Fruit fly (Drosophila melanogaster) ovary, adult (tissue): ENCODE data around the gene Eig71Ef.

Experiments
- CG17801 ChIP-seq: fragments of 200-800 bp; optimal IDR thresholded peaks from 2 replicates; lab custom pipeline; 2019; ENCODE audit warnings: missing biosample characterization, mild to moderate bottlenecking, missing genetic modification characterization, moderate library complexity; ENCODE audit not compliant: partially characterized antibody

Eig71Ef gene

DNA sequence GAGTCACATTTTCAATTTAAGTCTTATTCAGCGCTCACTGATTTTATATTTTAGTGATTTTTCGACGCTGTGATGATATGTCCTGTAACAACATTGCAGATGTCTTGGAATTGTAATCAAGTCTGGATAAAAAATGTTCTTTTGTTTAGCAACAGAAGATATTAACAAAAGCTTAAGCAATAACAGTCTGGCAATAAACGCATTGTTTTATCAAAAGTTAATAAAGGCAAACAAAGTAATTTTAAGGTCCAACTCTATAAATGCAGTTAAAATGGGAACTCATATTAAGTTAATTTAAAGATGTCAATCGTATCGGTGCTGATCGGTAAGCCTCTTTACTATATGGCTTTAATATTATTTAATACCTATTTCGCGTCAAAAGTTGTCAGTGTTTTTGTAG, 4.4 kb upstream of the Eig71Ef start, which contains the start of gene CG43082:
Gene CG43082, plus strand, starts transcription at position 301 of the 400 bp plus-strand sequence.
- TF ChIP-seq CG17801 (GFP tag; lab: Kevin White, UChicago): no peak

DNA sequence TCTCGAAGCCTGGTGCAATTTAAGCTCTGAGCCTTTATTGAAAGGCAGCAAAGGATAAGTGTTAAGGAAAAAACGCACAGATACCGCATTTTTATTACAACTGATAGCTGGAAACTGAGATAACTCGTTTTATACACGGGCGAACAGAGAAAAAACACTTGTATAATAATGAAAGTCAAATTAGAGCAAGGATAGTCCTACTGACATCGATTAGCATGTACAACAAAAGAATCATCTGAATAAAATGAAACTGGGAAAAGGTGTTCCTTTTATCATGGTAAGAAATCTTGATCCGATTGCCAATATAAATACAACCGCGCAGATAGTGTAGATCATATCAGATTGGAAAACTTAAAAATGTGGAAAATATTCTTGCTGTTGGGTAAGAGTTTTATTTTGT, 3.7 kb upstream of the Eig71Ef start, which contains the start of the genes Eig71Ej and Eig71Ek:
Gene Eig71Ej, minus strand, starts transcription at position 101 of the 400 bp plus-strand sequence.
Gene Eig71Ek, plus strand, starts transcription at position 334 of the 400 bp plus-strand sequence.
- no peak for TF ChIP-seq CG17801 (GFP tag; lab: Kevin White, UChicago)

DNA sequence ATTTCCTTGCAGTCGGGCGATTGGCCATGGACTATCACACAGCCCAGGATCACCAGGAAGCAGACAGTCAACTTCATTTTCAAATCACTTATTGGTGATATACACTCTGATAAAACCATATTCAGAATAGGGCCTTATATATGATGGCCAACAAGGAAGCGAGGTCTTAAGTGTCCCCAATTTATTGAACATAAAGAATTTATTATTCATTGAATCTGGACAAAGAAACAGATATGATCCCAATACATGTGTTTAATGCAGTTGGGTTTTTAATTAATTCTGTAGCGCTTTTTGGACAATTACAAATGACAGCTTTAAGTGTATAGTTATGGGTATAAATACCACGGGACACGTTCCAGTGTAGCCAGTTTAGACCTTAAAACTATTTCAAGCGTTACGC, 2.2 kb upstream of the Eig71Ef start, which contains the start of the genes Eig71Eh and Eig71Ei:
Gene Eig71Eh, minus strand, starts transcription at position 101 of the 400 bp plus-strand sequence.
Gene Eig71Ei, plus strand, starts transcription at position 367 of the 400 bp plus-strand sequence.
- TF ChIP-seq CG17801 (GFP tag; lab: Kevin White, UChicago): no peak

DNA sequence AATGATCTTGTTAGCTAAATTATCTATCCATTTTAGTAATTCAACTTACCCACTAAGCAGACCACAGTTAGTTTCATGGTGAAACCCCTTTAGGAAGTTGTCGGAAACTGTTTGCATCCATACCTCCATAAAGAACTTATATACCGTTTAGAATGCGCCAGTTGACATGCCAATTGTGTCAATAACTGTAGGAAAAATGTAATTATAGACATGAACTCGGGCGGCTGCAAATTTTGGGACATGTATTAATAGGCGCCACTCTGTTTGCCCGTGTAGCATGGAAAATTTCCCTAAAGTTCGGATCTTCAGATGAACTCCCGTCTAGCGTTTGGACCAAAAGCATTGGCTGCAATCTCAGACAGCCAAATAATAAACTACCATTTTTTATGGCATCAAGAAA, 1.3 kb downstream of the Eig71Ef start, which contains the start of gene Eig71Ee:
Gene Eig71Ee, minus strand, starts transcription at position 101 of the 400 bp plus-strand sequence.
- TF ChIP-seq CG17801 (GFP tag; lab: Kevin White, UChicago): no peak

DNA sequence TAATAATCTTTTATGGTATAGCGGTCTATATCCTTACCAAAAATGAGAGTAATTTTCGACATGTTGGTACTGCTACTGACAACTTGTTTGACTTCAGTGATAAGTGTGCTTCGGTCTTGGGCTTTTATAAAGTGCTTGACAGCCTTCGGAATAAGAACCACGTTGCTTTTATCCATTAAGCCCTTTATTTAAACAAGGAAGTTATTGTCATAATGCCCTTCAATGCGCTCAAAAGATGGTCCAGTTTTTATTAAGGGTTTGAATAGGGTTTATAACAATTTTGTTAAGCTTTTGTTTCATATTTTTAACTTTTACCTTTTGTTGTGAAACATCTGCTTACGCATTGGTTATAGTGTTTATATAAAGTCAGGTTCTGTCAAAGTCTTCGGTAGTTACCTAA, 5.0 kb downstream of the Eig71Ef start, which contains the start of the genes Eig71Ec and Eig71Ed:
Gene Eig71Ec, minus strand, starts transcription at position 101 of the 400 bp plus-strand sequence.
Gene Eig71Ed, plus strand, starts transcription at position 384 of the 400 bp plus-strand sequence.
- TF ChIP-seq CG17801 (GFP tag; lab: Kevin White, UChicago): no peak

DNA sequence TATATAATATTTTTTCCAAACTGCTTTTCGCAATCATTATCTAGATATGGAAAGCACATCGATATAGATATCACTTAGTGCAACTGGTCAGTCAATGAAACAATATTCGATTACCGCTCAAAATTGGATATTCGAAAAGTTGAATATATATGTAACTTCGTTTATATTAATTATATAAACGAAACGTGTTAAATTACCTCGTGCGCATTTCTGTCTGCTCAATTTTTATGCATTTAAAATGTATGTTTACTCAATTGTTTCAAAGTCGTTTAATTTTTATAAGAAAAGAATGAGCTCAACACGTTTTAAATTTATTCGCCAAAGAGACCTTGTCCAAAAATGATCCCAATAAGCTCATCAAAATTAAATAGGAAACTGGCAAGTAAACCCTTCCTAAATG, 6.6 kb downstream of the Eig71Ef start, which contains the start of gene CG43084:
Gene CG43084, plus strand, starts transcription at position 301 of the 400 bp plus-strand sequence.
- no peak for TF ChIP-seq CG17801 (GFP tag; lab: Kevin White, UChicago)

DNA sequence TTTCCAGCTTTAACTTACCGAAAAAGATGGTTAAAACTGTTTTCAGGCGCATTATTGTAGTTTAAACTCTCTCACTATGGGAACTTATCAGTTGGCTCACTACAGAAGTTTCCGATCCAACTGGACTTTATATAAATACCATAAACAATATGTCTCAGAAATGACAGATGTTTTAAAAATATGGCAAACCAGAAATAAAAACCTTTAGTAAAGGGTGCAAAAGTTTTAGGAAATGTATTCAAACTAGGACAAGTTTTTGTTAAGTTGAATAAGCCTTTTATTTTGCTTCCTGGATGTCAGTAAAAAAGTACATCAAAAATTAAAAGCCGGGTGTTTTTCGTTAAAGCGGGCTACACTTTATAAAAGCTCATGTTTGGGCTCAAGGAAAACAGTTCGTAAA, 7.6 kb downstream of the Eig71Ef start, which contains the start of the genes Eig71Ea and Eig71Eb:
Gene Eig71Ea, minus strand, starts transcription at position 101 of the 400 bp plus-strand sequence.
Gene Eig71Eb, plus strand, starts transcription at position 376 of the 400 bp plus-strand sequence.
- TF ChIP-seq CG17801 (GFP tag; lab: Kevin White, UChicago): no peak

DNA sequence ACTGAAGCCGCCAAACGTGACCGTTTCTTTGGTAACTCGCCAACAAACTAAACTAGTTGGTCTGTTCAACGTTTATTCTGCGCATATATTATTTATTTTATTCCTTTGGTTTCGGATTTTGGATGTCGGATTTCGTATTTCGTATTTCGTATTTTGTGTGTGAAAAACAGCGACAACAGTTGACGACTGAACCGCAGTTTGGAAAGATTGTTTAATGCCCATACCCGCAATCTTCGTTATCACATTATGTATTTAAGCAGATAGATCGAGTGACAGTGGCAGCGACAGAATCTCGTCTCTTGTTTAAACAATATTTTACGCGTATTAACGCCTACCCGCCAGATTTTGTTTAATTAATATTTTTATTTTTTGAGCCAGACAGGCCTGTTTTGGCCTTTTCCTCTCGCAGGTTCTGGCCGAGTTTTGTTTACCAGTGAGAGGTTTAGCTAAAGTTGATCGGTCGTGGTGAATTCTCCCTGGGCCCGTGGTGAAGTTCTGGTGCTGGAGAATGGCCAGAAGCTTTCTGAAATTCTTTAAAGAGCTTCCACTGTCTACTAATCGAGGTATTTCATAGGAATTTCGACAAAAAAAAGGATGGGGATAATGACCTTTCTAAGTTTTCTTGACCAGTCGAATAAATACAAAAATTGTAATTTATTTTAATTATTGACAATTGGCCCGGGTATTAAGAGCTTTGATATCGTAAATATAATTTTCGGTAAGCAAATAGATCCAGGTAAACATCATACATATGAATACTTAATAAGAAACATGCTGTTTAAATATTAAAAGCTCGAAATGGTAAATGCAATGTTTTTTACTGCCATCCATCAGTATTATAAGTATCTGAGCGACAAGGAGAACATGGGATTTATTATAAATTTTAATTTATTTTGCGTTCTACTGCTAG, 9.2 kb downstream of the Eig71Ef start, which contains the start of the genes comm3 and CG43083:
Gene comm3, minus strand, starts transcription at position 51 of the 910 bp plus-strand sequence.
Gene CG43083, plus strand, starts transcription at position 860 of the 910 bp plus-strand sequence.
- no peak for TF ChIP-seq CG17801 (GFP tag; lab: Kevin White, UChicago)

DNA sequence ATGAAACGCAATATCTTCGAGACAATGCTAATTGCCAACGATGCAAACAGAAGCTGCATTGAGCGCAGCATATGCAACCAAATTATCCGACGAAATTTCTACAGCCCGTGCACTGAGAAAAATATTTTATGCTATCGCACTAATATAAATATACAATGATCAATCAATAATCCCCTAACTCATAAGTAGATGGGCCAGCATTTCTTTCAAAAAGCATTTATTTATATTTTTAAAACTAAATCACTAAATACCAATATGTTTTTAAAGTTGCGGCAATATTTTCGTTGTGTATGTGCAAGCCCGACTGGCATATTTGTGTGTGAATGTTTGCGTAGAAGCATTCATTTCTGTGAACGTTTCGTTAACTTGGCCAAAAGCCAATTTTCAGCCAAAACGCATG, 11.0 kb downstream of the Eig71Ef start:
- TF ChIP-seq CG17801 (GFP tag; lab: Kevin White, UChicago): no peak

DNA sequence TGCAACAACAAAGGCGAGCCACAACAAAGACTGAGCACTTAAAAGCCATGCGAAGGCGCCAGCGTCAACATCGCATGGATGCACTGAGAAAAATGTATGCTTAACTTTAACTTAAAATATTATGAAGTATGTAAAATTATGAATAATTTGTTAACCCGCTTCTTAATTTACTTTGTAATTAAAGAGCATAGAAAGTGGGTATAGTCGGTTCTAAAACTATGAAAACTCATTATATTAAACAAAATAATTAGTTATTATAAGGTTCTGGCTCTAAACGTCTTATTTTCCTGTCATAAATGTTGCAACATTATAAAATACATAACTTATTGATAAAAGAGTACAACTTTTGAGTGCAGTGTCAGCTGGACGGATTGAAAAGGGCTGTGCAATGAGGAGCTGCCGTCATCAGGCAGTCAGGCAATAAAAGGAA, 15.6 kb downstream of the Eig71Ef start:
- TF ChIP-seq CG17801 (GFP tag; lab: Kevin White, UChicago): no peak

DNA sequence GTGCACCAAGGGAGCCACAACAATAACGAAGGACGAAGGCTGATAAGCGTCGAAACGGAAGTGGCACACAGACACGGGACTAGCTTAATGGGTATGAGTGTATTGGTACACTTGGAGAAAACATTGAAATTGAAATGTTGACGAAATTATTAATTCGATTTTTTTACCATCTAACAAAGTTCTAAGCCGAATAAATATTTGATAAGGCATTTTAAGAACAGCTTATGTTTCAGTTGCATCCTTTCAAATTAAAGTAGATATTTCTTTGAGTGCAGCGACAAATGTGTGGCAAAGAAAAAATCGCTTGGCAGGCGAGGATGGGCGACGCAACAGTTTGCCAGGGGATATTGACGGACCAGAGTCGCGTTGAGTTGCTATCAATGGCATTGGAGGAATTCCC, 17.2 kb downstream of the Eig71Ef start:
- TF ChIP-seq CG17801 (GFP tag; lab: Kevin White, UChicago): no peak

DNA sequence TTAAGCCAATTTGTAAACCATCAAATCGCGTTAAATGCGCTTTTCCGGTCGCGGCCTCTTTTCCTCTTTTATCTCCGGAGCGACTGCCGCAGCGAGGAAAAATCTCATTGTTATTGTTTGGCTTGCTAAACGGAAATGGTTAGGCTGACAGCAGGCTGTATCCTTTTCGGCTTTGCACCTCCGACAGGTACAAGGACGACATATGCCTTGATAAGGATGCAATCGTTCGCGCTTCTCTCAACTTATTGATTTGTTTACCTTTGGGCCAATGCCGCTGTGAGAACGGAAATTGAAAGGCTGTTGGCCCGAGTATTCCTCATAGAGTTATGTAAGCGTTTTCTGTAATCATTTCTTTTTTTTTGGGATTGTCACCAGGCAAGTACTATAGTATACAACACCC, 18.7 kb downstream of the Eig71Ef start:
- no peak for TF ChIP-seq CG17801 (GFP tag; lab: Kevin White, UChicago)

DNA sequence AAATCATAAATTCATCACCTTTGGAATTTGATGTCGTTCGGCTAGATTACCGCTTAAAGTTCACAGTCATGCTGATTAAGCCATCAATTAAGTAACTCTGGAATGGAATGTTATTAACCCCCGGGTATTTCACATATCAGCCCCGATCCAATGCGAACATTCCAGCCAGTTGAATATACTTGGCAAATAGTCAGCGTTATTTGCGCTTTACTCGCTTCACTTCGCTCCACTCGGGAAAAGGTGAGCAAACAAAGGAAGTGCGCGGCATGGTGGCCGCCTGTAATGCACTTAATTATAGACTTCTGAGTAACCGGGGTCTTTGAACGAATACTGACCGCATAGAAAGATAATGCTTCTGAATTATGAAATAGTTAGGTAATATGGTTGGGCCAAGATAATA, 19.6 kb downstream of the Eig71Ef start:
- TF ChIP-seq CG17801 (GFP tag; lab: Kevin White, UChicago): no peak

DNA sequence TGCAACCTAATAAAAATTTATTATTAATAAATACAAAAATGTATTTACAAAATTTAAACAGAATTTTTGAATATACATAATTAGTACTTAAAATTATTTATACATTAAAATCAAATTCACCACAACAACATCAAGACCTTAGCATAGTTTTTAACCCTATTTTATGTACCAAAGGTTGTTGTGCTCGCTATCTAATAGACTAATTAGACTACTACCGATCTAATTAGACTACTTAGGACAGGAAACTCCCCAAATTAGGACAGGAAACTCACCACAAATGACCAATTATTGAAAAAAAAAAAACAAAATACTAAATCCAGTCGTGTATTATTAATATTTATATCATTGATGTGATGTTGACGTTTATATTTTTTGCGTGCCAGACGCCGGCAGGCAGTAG, 20.2 kb downstream of the Eig71Ef start:
- no peak for TF ChIP-seq CG17801 (GFP tag; lab: Kevin White, UChicago)

DNA sequence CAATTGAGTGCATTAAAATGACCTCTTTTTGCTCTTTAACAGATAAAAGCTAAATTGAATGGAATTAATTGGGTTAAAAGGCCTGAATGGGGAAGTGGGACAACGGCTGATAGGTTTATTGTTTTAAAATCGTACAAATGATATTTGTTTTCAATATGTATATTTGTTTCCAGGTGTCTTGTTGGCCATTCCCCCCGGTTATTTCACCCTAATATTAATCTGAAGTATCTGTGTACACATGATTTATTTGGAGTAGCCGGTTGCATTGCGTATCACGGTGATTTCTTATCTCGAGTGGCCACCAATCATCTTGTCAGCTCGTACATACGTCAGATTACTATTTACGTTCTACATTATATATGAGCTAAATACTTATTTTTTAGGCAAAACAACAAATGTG, 20.8 kb downstream of the Eig71Ef start:
- TF ChIP-seq CG17801 (GFP tag; lab: Kevin White, UChicago): no peak
